Worm (Caenorhabditis elegans) whole organism, L2 larva: ENCODE results near the gene srj-45.

Experiments used
- ceh-82 ChIP-seq: fragments of 150-350 bp; optimal IDR thresholded peaks from 2 replicates; lab custom pipeline; 2014; ENCODE audit warnings: missing biosample characterization, missing genetic modification characterization
- egl-27 ChIP-seq: sonication (generic microtip); optimal IDR thresholded peaks from 3 replicates; lab custom pipeline; 2017; ENCODE audit warnings: missing biosample characterization, missing genetic modification reagents, missing genetic modification characterization
- elt-1 ChIP-seq: fragments of 150-350 bp; optimal IDR thresholded peaks from 2 replicates; lab custom pipeline; 2014; ENCODE audit warnings: missing biosample characterization, missing genetic modification characterization
- elt-3 ChIP-seq: sonication (generic microtip); optimal IDR thresholded peaks from 2 replicates; lab custom pipeline; 2017; ENCODE audit warnings: missing biosample characterization, missing genetic modification characterization
- fos-1 ChIP-seq: fragments of 150-350 bp; optimal IDR thresholded peaks from 2 replicates; lab custom pipeline; 2014; ENCODE audit warnings: missing biosample characterization, missing genetic modification characterization
- mdl-1 ChIP-seq, 2 experiments: fragments of 150-350 bp in 1 of 2; sonication (generic microtip) in 1 of 2; optimal IDR thresholded peaks; 2 replicates each; lab custom pipeline; 2017; ENCODE audit warnings: missing biosample characterization in 2 of 2, missing genetic modification characterization in 2 of 2
- nhr-237 ChIP-seq: fragments of 150-350 bp; optimal IDR thresholded peaks from 2 replicates; lab custom pipeline; 2014; ENCODE audit warnings: missing biosample characterization, missing genetic modification characterization
- nhr-25 ChIP-seq: fragments of 150-350 bp; sonication (generic microtip); optimal IDR thresholded peaks from 3 replicates; lab custom pipeline; 2014; ENCODE audit warnings: missing biosample characterization, missing genetic modification characterization
- nhr-77 ChIP-seq: fragments of 150-350 bp; optimal IDR thresholded peaks from 2 replicates; lab custom pipeline; 2014; ENCODE audit warnings: missing biosample characterization, missing genetic modification characterization
- unc-62 ChIP-seq: fragments of 150-350 bp; optimal IDR thresholded peaks from 2 replicates; lab custom pipeline; 2014; ENCODE audit warnings: missing biosample characterization, missing genetic modification reagents, missing genetic modification characterization
- zag-1 ChIP-seq: fragments of 150-350 bp; optimal IDR thresholded peaks from 2 replicates; lab custom pipeline; 2014; ENCODE audit warnings: missing biosample characterization, missing genetic modification characterization

DNA sequence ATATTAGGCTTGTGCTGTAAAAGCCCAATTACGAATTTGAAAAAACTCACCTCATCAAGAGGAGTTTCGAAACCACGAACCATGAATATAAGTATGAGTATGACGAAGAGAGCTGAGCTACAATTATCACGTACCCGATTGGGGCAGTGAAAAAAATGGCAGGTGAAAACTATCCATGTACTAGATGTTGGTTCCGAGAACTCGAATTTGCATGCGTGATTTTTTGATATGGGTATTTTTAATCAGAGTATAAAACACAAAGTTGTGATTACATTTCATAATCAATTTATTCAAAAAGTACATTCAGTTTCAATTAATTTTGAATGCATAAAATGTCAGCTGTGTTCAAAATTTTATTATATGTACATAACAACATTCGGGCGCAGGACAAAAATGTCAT, 22.5 kb downstream of the srj-45 start, which contains the start of gene F54E2.9:
- TF ChIP-seq unc-62 (no peak), egl-27 (tag; lab: Kevin White, UChicago) (no peak), mdl-1 (tag; optimal IDR thresholded peaks at IDR 0.05; lab: Kevin White, UChicago) (no peak), elt-3 (tag; lab: Kevin White, UChicago) (no peak), nhr-237 (tag; lab: Kevin White, UChicago) (no peak), nhr-77 (no peak), zag-1 (tag; lab: Kevin White, UChicago) (no peak), fos-1 (tag; lab: Kevin White, UChicago) (no peak), elt-1 (tag; lab: Kevin White, UChicago) (no peak), ceh-82 (tag; lab: Kevin White, UChicago) (no peak), nhr-25 (tag; lab: Kevin White, UChicago) (no peak)
